Fruit fly (Drosophila melanogaster): Measurements from ENCODE around the gene Dip-C.

Dip-C gene

DNA sequence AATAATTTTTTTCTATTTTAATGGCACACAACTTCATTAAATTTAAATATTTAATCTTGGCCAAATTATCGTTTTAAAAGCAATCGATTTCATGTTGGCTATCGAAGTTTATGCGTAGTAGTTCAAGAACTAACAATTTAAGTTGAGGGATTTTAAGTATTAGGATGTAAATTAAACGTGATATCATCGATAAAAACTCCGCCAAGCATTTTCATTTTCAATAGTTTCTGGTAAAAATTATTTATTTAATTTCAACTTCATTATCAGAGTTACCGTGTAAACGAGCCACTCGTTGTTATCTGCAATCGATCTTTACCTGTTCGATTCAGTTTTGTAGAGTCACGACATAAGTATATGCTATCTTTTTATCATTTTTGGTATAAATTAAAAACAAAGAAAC lies 10.6 kb downstream of the Dip-C start (continued):
- no peak for TF ChIP-seq Bgb (GFP tag; IDR thresholded peaks at IDR 0.05; ENCODE audit: partially characterized antibody)
- peak; percentile 95 for TF ChIP-seq bowl (GFP tag; IDR thresholded peaks at IDR 0.05)
- TF ChIP-seq grn (GFP tag; optimal IDR thresholded peaks at IDR 0.05) = peak; percentile 98
- TF ChIP-seq CG8359 (GFP tag; optimal IDR thresholded peaks at IDR 0.05; ENCODE audit: borderline replicate concordance) = peak; percentile 92
- peak; percentile 97 for TF ChIP-seq CG10209 (GFP tag; optimal IDR thresholded peaks at IDR 0.05)
- TF ChIP-seq CG30403 (GFP tag; optimal IDR thresholded peaks at IDR 0.05) = peak; percentile 96
- peak; percentile 98 for TF ChIP-seq CG1233 (GFP tag; optimal IDR thresholded peaks at IDR 0.05)
- no peak for TF ChIP-seq prd (optimal IDR thresholded peaks at IDR 0.05)
- TF ChIP-seq prd (GFP tag; IDR thresholded peaks at IDR 0.05) = peak; percentile 97
- peak; percentile 75 for TF ChIP-seq CG3163 (GFP tag; optimal IDR thresholded peaks at IDR 0.05)
- TF ChIP-seq CG2875 (GFP tag; optimal IDR thresholded peaks at IDR 0.05) = peak; percentile 94
- peak; percentile 98 for TF ChIP-seq CG10565 (GFP tag; optimal IDR thresholded peaks at IDR 0.05)
- no peak for TF ChIP-seq Doc2 (GFP tag; IDR thresholded peaks at IDR 0.05)
- peak; percentile 71; the same call in 1 of the 2 replicates for TF ChIP-seq CkIIα-i1 (GFP tag; IDR thresholded peaks at IDR 0.05)
- peak; percentile 79 to 99 for TF ChIP-seq bsh (GFP tag; optimal IDR thresholded peaks at IDR 0.05)
- TF ChIP-seq GATAe (GFP tag; conservative IDR thresholded peaks at IDR 0.05) = peak; percentile 72; the same call in 1 of the 2 replicates
- peak; percentile 84 for TF ChIP-seq tx (GFP tag; optimal IDR thresholded peaks at IDR 0.05)
- TF ChIP-seq CG12942 (GFP tag; optimal IDR thresholded peaks at IDR 0.05) = peak; percentile 92
- TF ChIP-seq grau (tag; optimal IDR thresholded peaks at IDR 0.05) = peak; percentile 98
- TF ChIP-seq wdn (GFP tag; IDR thresholded peaks at IDR 0.05) = peak; percentile 93
- peak; percentile 94 for TF ChIP-seq TFAM (GFP tag; optimal IDR thresholded peaks at IDR 0.05)
- peak; percentile 100 for TF ChIP-seq Max (GFP tag; optimal IDR thresholded peaks at IDR 0.05)
- TF ChIP-seq ind (GFP tag; optimal IDR thresholded peaks at IDR 0.05) = peak; percentile 98
- TF ChIP-seq Med (GFP tag) = peak; percentile 99
- TF ChIP-seq gt (GFP tag; IDR thresholded peaks at IDR 0.05) = peak; percentile 85
- peak; percentile 63 for TF ChIP-seq ro (GFP tag; IDR thresholded peaks at IDR 0.05)
- peak; percentile 98 for TF ChIP-seq so (GFP tag; IDR thresholded peaks at IDR 0.05)
- peak; percentile 99 for TF ChIP-seq Six4 (GFP tag; optimal IDR thresholded peaks at IDR 0.05)
- peak; percentile 94 for TF ChIP-seq CG18764 (GFP tag; optimal IDR thresholded peaks at IDR 0.05)
- TF ChIP-seq CoRest (tag; optimal IDR thresholded peaks at IDR 0.05) = peak; percentile 99
- peak; percentile 47; the same call in 1 of the 2 replicates for TF ChIP-seq dan (GFP tag; IDR thresholded peaks at IDR 0.05)
- TF ChIP-seq CG12391 (tag; optimal IDR thresholded peaks at IDR 0.05) = peak; percentile 99
- peak; percentile 99 for TF ChIP-seq Fer3 (tag; optimal IDR thresholded peaks at IDR 0.05)
- TF ChIP-seq Opbp (GFP tag; IDR thresholded peaks at IDR 0.05; ENCODE audit: partially characterized antibody) = no peak
- TF ChIP-seq tup (GFP tag; optimal IDR thresholded peaks at IDR 0.05) = peak; percentile 92
- TF ChIP-seq usp (GFP tag; optimal IDR thresholded peaks at IDR 0.05) = no peak
- TF ChIP-seq CG2202 (tag; optimal IDR thresholded peaks at IDR 0.05) = peak; percentile 97
- TF ChIP-seq NC2α (GFP tag; optimal IDR thresholded peaks at IDR 0.05) = peak; percentile 91
- TF ChIP-seq abd-A (tag; optimal IDR thresholded peaks at IDR 0.05) = no peak
- peak; percentile 36; the same call in 1 of the 2 replicates for TF ChIP-seq hbn (GFP tag; IDR thresholded peaks at IDR 0.05; ENCODE audit: partially characterized antibody)
- peak; percentile 95 for TF ChIP-seq CG15514 (GFP tag; optimal IDR thresholded peaks at IDR 0.05)
- no peak for TF ChIP-seq bbx (GFP tag; IDR thresholded peaks at IDR 0.05; ENCODE audit: partially characterized antibody)
- TF ChIP-seq Ravus (GFP tag; IDR thresholded peaks at IDR 0.05) = peak; percentile 86
- TF ChIP-seq Sry-β (GFP tag; optimal IDR thresholded peaks at IDR 0.05) = peak; percentile 74
- TF ChIP-seq CG2116 (GFP tag; optimal IDR thresholded peaks at IDR 0.05) = peak; percentile 91
- peak; percentile 87 for TF ChIP-seq Hmx (GFP tag; optimal IDR thresholded peaks at IDR 0.05)
- peak; percentile 73 for TF ChIP-seq CG6272 (GFP tag; IDR thresholded peaks at IDR 0.05)
- peak; percentile 91 for TF ChIP-seq croc (GFP tag; conservative IDR thresholded peaks at IDR 0.05)
- TF ChIP-seq CG18599 (GFP tag; optimal IDR thresholded peaks at IDR 0.05) = peak; percentile 99
- peak; percentile 96 for TF ChIP-seq CG17385 (GFP tag; optimal IDR thresholded peaks at IDR 0.05)
